Worm (Caenorhabditis elegans) whole organism, late embryonic: ENCODE measurements around the gene C34F11.5.

Experiments used
- Y22D7AL.16 ChIP-seq: sonication (generic microtip); optimal IDR thresholded peaks from 2 replicates; lab custom pipeline; 2016; ENCODE audit warnings: missing genetic modification characterization, missing compliant biosample characterization
- ceh-2 ChIP-seq: sonication (generic microtip); optimal IDR thresholded peaks from 2 replicates; lab custom pipeline; 2016; ENCODE audit warnings: missing genotype, missing genetic modification characterization, missing compliant biosample characterization
- ceh-9 ChIP-seq: sonication (generic microtip); optimal IDR thresholded peaks from 2 replicates; lab custom pipeline; 2016; ENCODE audit warnings: mild to moderate bottlenecking, missing genetic modification characterization, inconsistent platforms, missing compliant biosample characterization
- fkh-10 ChIP-seq: fragments of 150-350 bp; optimal IDR thresholded peaks from 2 replicates; lab custom pipeline; 2014; ENCODE audit warnings: missing biosample characterization, missing genetic modification reagents, missing genetic modification characterization
- odd-2 ChIP-seq: sonication (generic microtip); optimal IDR thresholded peaks from 2 replicates; lab custom pipeline; 2017; ENCODE audit warnings: antibody characterized with exemption, mild to moderate bottlenecking, missing genetic modification characterization, missing compliant biosample characterization
- pag-3 ChIP-seq: sonication (generic microtip); optimal IDR thresholded peaks from 2 replicates; lab custom pipeline; 2016; ENCODE audit warnings: missing compliant biosample characterization, missing genetic modification characterization, borderline replicate concordance
- pha-4 ChIP-seq: fragments of 150-350 bp; optimal IDR thresholded peaks from 2 replicates; lab custom pipeline; 2018; ENCODE audit warnings: missing biosample characterization, missing genetic modification reagents, missing genetic modification characterization
- pqm-1 ChIP-seq: sonication (generic microtip); optimal IDR thresholded peaks from 2 replicates; lab custom pipeline; 2016; ENCODE audit warnings: missing genetic modification characterization, missing compliant biosample characterization
- ref-2 ChIP-seq: sonication (generic microtip); optimal IDR thresholded peaks from 2 replicates; lab custom pipeline; 2016; ENCODE audit warnings: missing genetic modification characterization, missing compliant biosample characterization
- rnt-1 ChIP-seq: sonication (generic microtip); optimal IDR thresholded peaks from 2 replicates; lab custom pipeline; 2016; ENCODE audit warnings: missing genetic modification characterization, missing compliant biosample characterization
- sox-2 ChIP-seq: fragments of 200-800 bp; sonication (Bioruptor generic); IDR thresholded peaks from 2 replicates; pipeline ENCODE4 v1.3.6; 2022; ENCODE audit warnings: missing genetic modification reagents, missing genetic modification characterization, missing compliant biosample characterization
- tbx-7 ChIP-seq: sonication (generic microtip); optimal IDR thresholded peaks from 2 replicates; lab custom pipeline; 2016; ENCODE audit warnings: missing genotype, missing genetic modification characterization, missing compliant biosample characterization
- unc-3 ChIP-seq, 2 experiments: fragments of 200-800 bp in 1 of 2; sonication (Bioruptor generic) in 1 of 2; sonication (generic microtip) in 1 of 2; conservative IDR thresholded peaks in 1 of 2; optimal IDR thresholded peaks in 1 of 2; 2 replicates each; pipeline versions ENCODE4 v1.3.6 to Lab custom; 2016 to 2022; ENCODE audit warnings: missing compliant biosample characterization in 2 of 2, missing genetic modification characterization in 2 of 2, missing genetic modification reagents in 1 of 2

ce11 chrII:5174370-5174769 is 21.2 kb upstream of the C34F11.5 start, which contains the start of gene C27D6.3:
- TF ChIP-seq pha-4 (tag; lab: Kevin White, UChicago) (no peak), unc-3 (GFP tag; conservative IDR thresholded peaks at IDR 0.05; lab: Robert Waterston, UW) (no peak), unc-3 (tag; optimal IDR thresholded peaks at IDR 0.05; lab: Kevin White, UChicago) (no peak), fkh-10 (no peak), pqm-1 (tag; lab: Kevin White, UChicago) (no peak), Y22D7AL.16 (no peak), rnt-1 (tag; lab: Kevin White, UChicago) (no peak), sox-2 (no peak), ceh-9 (tag; lab: Kevin White, UChicago) (no peak), ref-2 (no peak), pag-3 (no peak), tbx-7 (tag; lab: Kevin White, UChicago) (no peak), ceh-2 (tag; lab: Kevin White, UChicago) (no peak), odd-2 (tag; lab: Kevin White, UChicago) (no peak)
